Fruit fly (Drosophila melanogaster): ENCODE data around the gene ome.

The ome gene

DNA sequence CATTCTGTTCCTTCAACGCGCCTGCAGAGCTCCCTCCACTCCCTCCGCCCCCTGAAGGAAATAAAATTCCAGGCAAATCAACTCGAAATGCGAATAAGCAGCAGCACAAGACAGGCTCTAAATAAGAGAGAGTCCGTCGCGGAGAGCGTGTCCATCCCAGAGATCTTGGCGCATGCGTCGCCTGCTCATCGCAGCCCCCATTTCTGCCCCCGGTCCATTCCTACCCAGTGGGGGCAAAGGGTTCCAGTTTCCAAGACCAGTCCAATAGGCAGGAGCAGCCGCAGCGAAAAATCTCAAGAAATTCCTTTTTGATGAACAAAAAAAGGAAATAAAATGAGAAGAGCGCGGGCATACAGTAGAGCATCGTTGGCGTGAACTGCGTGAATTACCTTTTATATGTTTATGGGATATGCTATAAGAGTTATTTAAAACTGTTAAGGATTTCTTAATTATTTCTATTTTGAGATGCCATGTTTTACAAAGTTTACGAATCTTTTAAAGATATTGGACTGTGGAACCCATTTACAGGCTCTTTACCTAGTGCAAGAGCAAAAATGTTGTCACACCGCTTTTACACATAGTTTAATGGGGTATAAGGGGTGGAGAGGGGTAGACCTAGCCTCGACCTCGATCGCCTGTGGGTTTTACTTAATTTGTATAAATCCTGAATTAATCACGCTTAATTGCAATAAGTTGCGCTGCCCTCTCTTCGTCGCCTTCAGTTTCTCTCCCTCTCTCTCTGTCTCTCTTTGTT lies 38.4 kb upstream of the ome start (continued):
- no peak for TF ChIP-seq Vsx1 (GFP tag; optimal IDR thresholded peaks at IDR 0.05)
- no peak for TF ChIP-seq Camta (GFP tag; optimal IDR thresholded peaks at IDR 0.05)
- no peak for TF ChIP-seq CG30020 (tag; optimal IDR thresholded peaks at IDR 0.05)
- peak; percentile 24 for TF ChIP-seq yki (optimal IDR thresholded peaks at IDR 0.05)
- peak; percentile 4 for TF ChIP-seq HHEX (GFP tag; optimal IDR thresholded peaks at IDR 0.05)
- no peak for TF ChIP-seq dimm (GFP tag; IDR thresholded peaks at IDR 0.05)
- TF ChIP-seq CG12659 (GFP tag; optimal IDR thresholded peaks at IDR 0.05) = no peak
- TF ChIP-seq fd3F (GFP tag; optimal IDR thresholded peaks at IDR 0.05) = no peak
- TF ChIP-seq bbx (GFP tag; IDR thresholded peaks at IDR 0.05; ENCODE audit: partially characterized antibody) = no peak
- no peak for TF ChIP-seq scrt (GFP tag; optimal IDR thresholded peaks at IDR 0.05)
- TF ChIP-seq CG3407 (GFP tag; optimal IDR thresholded peaks at IDR 0.05) = no peak
- TF ChIP-seq E2f2 (GFP tag; IDR thresholded peaks at IDR 0.05) = peak; percentile 23; the same call in 1 of the 2 replicates
- TF ChIP-seq HLH3B (GFP tag; IDR thresholded peaks at IDR 0.05) = no peak
- TF ChIP-seq fru (optimal IDR thresholded peaks at IDR 0.05) = no peak
- TF ChIP-seq chif (GFP tag; optimal IDR thresholded peaks at IDR 0.05) = peak in 1 of 2 experiments; percentile 55
- no peak for TF ChIP-seq aop (GFP tag; IDR thresholded peaks at IDR 0.05)
- no peak for TF ChIP-seq CG17361 (GFP tag; IDR thresholded peaks at IDR 0.05)
- TF ChIP-seq CG33557 (GFP tag; optimal IDR thresholded peaks at IDR 0.05) = no peak
- no peak for TF ChIP-seq CG34376 (GFP tag; optimal IDR thresholded peaks at IDR 0.05)
- TF ChIP-seq h (optimal IDR thresholded peaks at IDR 0.05) = no peak
- TF ChIP-seq CG9876 (GFP tag; optimal IDR thresholded peaks at IDR 0.05) = no peak
- peak; percentile 14 for TF ChIP-seq Abd-B (GFP tag; optimal IDR thresholded peaks at IDR 0.05)
- TF ChIP-seq CG31441 (GFP tag; IDR thresholded peaks at IDR 0.05) = 0 out of 2 replicates have a peak, but pooled peaks have one; percentile 39
- no peak for TF ChIP-seq Neu2 (GFP tag; optimal IDR thresholded peaks at IDR 0.05; ENCODE audit: borderline replicate concordance)
- TF ChIP-seq CG13123 (GFP tag; optimal IDR thresholded peaks at IDR 0.05) = no peak
- TF ChIP-seq CG4854 (GFP tag; optimal IDR thresholded peaks at IDR 0.05) = no peak
- no peak for TF ChIP-seq CG4730 (GFP tag; IDR thresholded peaks at IDR 0.05)
- TF ChIP-seq CG10979 (tag; optimal IDR thresholded peaks at IDR 0.05) = peak; percentile 44
- TF ChIP-seq mirr (GFP tag; optimal IDR thresholded peaks at IDR 0.05) = no peak
- no peak for TF ChIP-seq emc (GFP tag; optimal IDR thresholded peaks at IDR 0.05)
- peak; percentile 34 for TF ChIP-seq unpg (GFP tag; optimal IDR thresholded peaks at IDR 0.05)
- no peak for TF ChIP-seq CG12942 (GFP tag; optimal IDR thresholded peaks at IDR 0.05)
- TF ChIP-seq CG13624 (GFP tag; optimal IDR thresholded peaks at IDR 0.05) = no peak
- peak; percentile 93 for TF ChIP-seq grau (tag; optimal IDR thresholded peaks at IDR 0.05)
- TF ChIP-seq Oaz (GFP tag; IDR thresholded peaks at IDR 0.05) = no peak
- peak; percentile 3 for TF ChIP-seq zen (tag; optimal IDR thresholded peaks at IDR 0.05)
- TF ChIP-seq CG7987 (GFP tag; optimal IDR thresholded peaks at IDR 0.05) = no peak
- no peak for TF ChIP-seq wor (GFP tag; IDR thresholded peaks at IDR 0.05)
- TF ChIP-seq CG12391 (tag; optimal IDR thresholded peaks at IDR 0.05) = peak; percentile 25
- peak; percentile 22; the same call in 1 of the 2 replicates for TF ChIP-seq CG5953 (GFP tag; IDR thresholded peaks at IDR 0.05)
- peak; percentile 5 for TF ChIP-seq CG16815 (GFP tag; optimal IDR thresholded peaks at IDR 0.05)
- no peak for TF ChIP-seq CG7963 (GFP tag; IDR thresholded peaks at IDR 0.05; ENCODE audit: partially characterized antibody)
- TF ChIP-seq cas (GFP tag; IDR thresholded peaks at IDR 0.05) = no peak
- no peak for TF ChIP-seq CG16779 (GFP tag; IDR thresholded peaks at IDR 0.05)
- TF ChIP-seq sisA (GFP tag; IDR thresholded peaks at IDR 0.05) = no peak; the same call in 1 of the 2 replicates
- TF ChIP-seq gsb-n (tag; optimal IDR thresholded peaks at IDR 0.05) = peak; percentile 19
- no peak for TF ChIP-seq wdn (GFP tag; IDR thresholded peaks at IDR 0.05)
- peak; percentile 24 for TF ChIP-seq CG13775 (GFP tag; optimal IDR thresholded peaks at IDR 0.05)
- no peak for TF ChIP-seq Doc2 (GFP tag; IDR thresholded peaks at IDR 0.05)
- peak; percentile 43 for TF ChIP-seq Sox102F (GFP tag; optimal IDR thresholded peaks at IDR 0.05)
- peak; percentile 29; the same call in 1 of the 3 replicates for TF ChIP-seq ase (GFP tag; IDR thresholded peaks at IDR 0.05)

All from whole organism, embryonic.